Worm (Caenorhabditis elegans): ENCODE data around the gene ZK892.5.

The ZK892.5 gene

ce11 chrII:9967999-9968706, 39.9 kb upstream of the ZK892.5 start, which contains the start of the genes R53.4 and psf-1 (continued):
- TF ChIP-seq hmg-20 (GFP tag; IDR thresholded peaks at IDR 0.05) (no peak), T07F8.4 (tag; optimal IDR thresholded peaks at IDR 0.05) (no peak), repo-1 (tag; optimal IDR thresholded peaks at IDR 0.05) (no peak), tbp1 (GFP tag; optimal IDR thresholded peaks at IDR 0.05) (peak; percentile 17), Y56A3A.18 (GFP tag; IDR thresholded peaks at IDR 0.05) (no peak), tlf-1 (GFP tag; optimal IDR thresholded peaks at IDR 0.05) (no peak), Y53F4B.3 (GFP tag; IDR thresholded peaks at IDR 0.05) (no peak), mes-4 (tag; optimal IDR thresholded peaks at IDR 0.05) (no peak), bed-1 (GFP tag; IDR thresholded peaks at IDR 0.05) (no peak), pha-4 (tag; optimal IDR thresholded peaks at IDR 0.05) (no peak), F10E7.11 (tag; optimal IDR thresholded peaks at IDR 0.05) (no peak), zfh-2 (GFP tag; conservative IDR thresholded peaks at IDR 0.05) (no peak), ztf-6 (GFP tag; IDR thresholded peaks at IDR 0.05) (peak; percentile 36; the same call in 1 of the 2 replicates), hlh-12 (tag; optimal IDR thresholded peaks at IDR 0.05) (no peak), Y67H2A.10 (GFP tag; conservative IDR thresholded peaks at IDR 0.05) (0 out of 2 replicates have a peak, but pooled peaks have one; percentile 11), snpc-3.4 (tag; optimal IDR thresholded peaks at IDR 0.05) (peak; percentile 64), egrh-3 (GFP tag; IDR thresholded peaks at IDR 0.05) (no peak), ceh-27 (GFP tag; optimal IDR thresholded peaks at IDR 0.05) (peak; percentile 76), cebp-2 (GFP tag; IDR thresholded peaks at IDR 0.05) (no peak), hmg-1.2 (GFP tag; IDR thresholded peaks at IDR 0.05) (peak; percentile 46; the same call in 1 of the 2 replicates), nhr-120 (GFP tag; IDR thresholded peaks at IDR 0.05) (no peak), F23B12.7 (tag; optimal IDR thresholded peaks at IDR 0.05; ENCODE audit: insufficient read depth) (peak; percentile 83), somi-1 (GFP tag; optimal IDR thresholded peaks at IDR 0.05) (no peak), him-1 (tag; optimal IDR thresholded peaks at IDR 0.05) (no peak), aptf-2 (GFP tag; conservative IDR thresholded peaks at IDR 0.05) (no peak), C17E4.6 (GFP tag; IDR thresholded peaks at IDR 0.05) (no peak), F49E8.2 (tag; optimal IDR thresholded peaks at IDR 0.05; ENCODE audit: insufficient read depth) (no peak), F22D6.2 (tag; optimal IDR thresholded peaks at IDR 0.05) (no peak), B0336.3 (GFP tag; IDR thresholded peaks at IDR 0.05) (no peak), snpc-1.1 (tag; optimal IDR thresholded peaks at IDR 0.05; ENCODE audit: insufficient read depth) (no peak), T26A5.8 (tag; optimal IDR thresholded peaks at IDR 0.05) (no peak), ceh-100 (GFP tag; IDR thresholded peaks at IDR 0.05) (no peak)

- TF ChIP-seq fkh-3 (tag; optimal IDR thresholded peaks at IDR 0.05) (no peak), rec-8 (tag; optimal IDR thresholded peaks at IDR 0.05) (peak in 1 of 2 experiments; percentile 10), Y56A3A.18 (GFP tag; IDR thresholded peaks at IDR 0.05) (no peak), him-1 (tag; optimal IDR thresholded peaks at IDR 0.05) (no peak), snpc-1.3 (tag; optimal IDR thresholded peaks at IDR 0.05; ENCODE audit: insufficient read depth) (peak; percentile 4), lin-26 (GFP tag; IDR thresholded peaks at IDR 0.05) (no peak), dpff-1 (tag; optimal IDR thresholded peaks at IDR 0.05) (no peak), hmg-1.2 (GFP tag; IDR thresholded peaks at IDR 0.05) (peak; percentile 73), K12H6.12 (tag; optimal IDR thresholded peaks at IDR 0.05) (peak; percentile 19), nfyb-1 (GFP tag; IDR thresholded peaks at IDR 0.05) (0 out of 2 replicates have a peak, but pooled peaks have one; percentile 10), mxl-1 (tag; optimal IDR thresholded peaks at IDR 0.05) (no peak), somi-1 (GFP tag; optimal IDR thresholded peaks at IDR 0.05) (no peak), nhr-179 (tag; optimal IDR thresholded peaks at IDR 0.05) (no peak), unc-130 (GFP tag; optimal IDR thresholded peaks at IDR 0.05) (no peak)
Observed at ce11 chrII:9970438-9971092, 37.5 kb upstream of the ZK892.5 start, which contains the start of gene R53.5. R53.5 (minus strand) TSS chrII:9970488.

Data from whole organism, young adult.